Worm (Caenorhabditis elegans) whole organism, L1 larva: ENCODE data around the gene nspc-20.
A peak's percentile ranks its signal among the peaks of the same experiment; 100 is the strongest.

Experiments
- F16B12.6 ChIP-seq: fragments of 150-350 bp; optimal IDR thresholded peaks from 2 replicates; lab custom pipeline; 2014; ENCODE audit warnings: missing biosample characterization, missing genetic modification characterization
- aha-1 ChIP-seq: fragments of 150-350 bp; optimal IDR thresholded peaks from 2 replicates; lab custom pipeline; 2014; ENCODE audit warnings: missing biosample characterization, missing genetic modification characterization
- aly-2 ChIP-seq: fragments of 150-350 bp; optimal IDR thresholded peaks from 2 replicates; lab custom pipeline; 2014; ENCODE audit warnings: missing biosample characterization, missing genetic modification characterization
- ama-1 ChIP-seq: fragments of 150-350 bp; optimal IDR thresholded peaks from 2 replicates; lab custom pipeline; 2014
- blmp-1 ChIP-seq: fragments of 150-350 bp; optimal IDR thresholded peaks from 2 replicates; lab custom pipeline; 2014; ENCODE audit warnings: missing biosample characterization, missing genetic modification characterization
- ceh-82 ChIP-seq, 3 experiments: fragments of 150-350 bp in 1 of 3; sonication (generic microtip) in 2 of 3; optimal IDR thresholded peaks; 2 replicates each; lab custom pipeline; 2014 to 2017; ENCODE audit warnings: missing biosample characterization in 3 of 3, missing genetic modification characterization in 3 of 3
- ceh-88 ChIP-seq: fragments of 200-800 bp; sonication (Bioruptor generic); IDR thresholded peaks from 2 replicates; pipeline ENCODE4 v1.3.6; 2022; ENCODE audit warnings: missing genetic modification characterization, missing compliant biosample characterization
- ceh-90 ChIP-seq: sonication (generic microtip); optimal IDR thresholded peaks from 2 replicates; lab custom pipeline; 2016; ENCODE audit warnings: missing genetic modification characterization, missing compliant biosample characterization
- dpl-1 ChIP-seq, 3 experiments: fragments of 150-350 bp in 2 of 3; sonication (generic microtip) in 1 of 3; optimal IDR thresholded peaks; 2 replicates each; lab custom pipeline; 2014 to 2017; ENCODE audit warnings: missing biosample characterization in 3 of 3, missing genetic modification characterization in 3 of 3, missing genetic modification reagents in 3 of 3
- efl-1 ChIP-seq, 4 experiments: fragments of 150-350 bp; optimal IDR thresholded peaks in 3 of 4; peaks in 1 of 4; 1 replicate in 1 of 4; 2 replicates in 3 of 4; lab custom pipeline; 2014; ENCODE audit warnings: missing biosample characterization in 2 of 4, missing genetic modification characterization in 2 of 4, missing genetic modification reagents in 2 of 4
- egl-13 ChIP-seq: sonication (generic microtip); optimal IDR thresholded peaks from 2 replicates; lab custom pipeline; 2016; ENCODE audit warnings: missing genotype, missing genetic modification reagents, missing genetic modification characterization, missing compliant biosample characterization
- egl-27 ChIP-seq, 2 experiments: fragments of 150-350 bp in 1 of 2; sonication (generic microtip); optimal IDR thresholded peaks; 3 replicates each; lab custom pipeline; 2017 to 2018; ENCODE audit warnings: missing biosample characterization in 2 of 2, missing genetic modification characterization in 2 of 2, missing genetic modification reagents in 2 of 2
- elt-3 ChIP-seq, 6 experiments: fragments of 150-350 bp in 1 of 6; sonication (generic microtip); optimal IDR thresholded peaks; 2 replicates each; lab custom pipeline; 2017 to 2018; ENCODE audit warnings: missing biosample characterization in 6 of 6, missing genetic modification characterization in 6 of 6, inconsistent platforms in 1 of 6
- ets-5 ChIP-seq: fragments of 200-800 bp; sonication (Bioruptor generic); IDR thresholded peaks from 2 replicates; pipeline ENCODE4 v1.3.6; 2022; ENCODE audit warnings: missing genetic modification characterization, missing compliant biosample characterization
- fkh-8 ChIP-seq: sonication (generic microtip); optimal IDR thresholded peaks from 2 replicates; lab custom pipeline; 2016; ENCODE audit warnings: mild to moderate bottlenecking, missing genetic modification characterization, missing compliant biosample characterization
- grh-1 ChIP-seq: fragments of 200-800 bp; sonication (Bioruptor generic); IDR thresholded peaks from 2 replicates; pipeline ENCODE4 v1.3.6; 2022; ENCODE audit warnings: missing genetic modification reagents, missing genetic modification characterization, missing compliant biosample characterization
- hlh-4 ChIP-seq: sonication (generic microtip); optimal IDR thresholded peaks from 2 replicates; lab custom pipeline; 2016; ENCODE audit warnings: mild to moderate bottlenecking, missing genetic modification characterization, missing compliant biosample characterization
- irx-1 ChIP-seq: sonication (generic microtip); optimal IDR thresholded peaks from 2 replicates; lab custom pipeline; 2016; ENCODE audit warnings: missing genetic modification characterization, missing compliant biosample characterization
- isw-1 ChIP-seq: fragments of 200-800 bp; sonication (Bioruptor generic); IDR thresholded peaks from 2 replicates; pipeline ENCODE4 v1.3.6; 2022; ENCODE audit warnings: missing genetic modification characterization, missing compliant biosample characterization
- lin-15B ChIP-seq: fragments of 150-350 bp; sonication (generic microtip); optimal IDR thresholded peaks from 3 replicates; lab custom pipeline; 2014; ENCODE audit warnings: missing biosample characterization, missing genetic modification characterization
- lin-35 ChIP-seq, 2 experiments: fragments of 150-350 bp; optimal IDR thresholded peaks; 2 replicates each; lab custom pipeline; 2014; ENCODE audit warnings: missing biosample characterization in 2 of 2, missing genetic modification characterization in 2 of 2, missing genetic modification reagents in 2 of 2
- lin-39 ChIP-seq: fragments of 150-350 bp; optimal IDR thresholded peaks from 2 replicates; lab custom pipeline; 2014; ENCODE audit warnings: missing biosample characterization, missing genetic modification reagents, missing genetic modification characterization
- lir-3 ChIP-seq: sonication (generic microtip); optimal IDR thresholded peaks from 2 replicates; lab custom pipeline; 2016; ENCODE audit warnings: mild to moderate bottlenecking, missing genetic modification characterization, moderate library complexity, missing compliant biosample characterization; ENCODE audit not compliant: poor library complexity
- lsy-2 ChIP-seq, 2 experiments: fragments of 150-350 bp; optimal IDR thresholded peaks; 2 replicates each; lab custom pipeline; 2014; ENCODE audit warnings: missing biosample characterization in 2 of 2, missing genetic modification characterization in 2 of 2
- mab-9 ChIP-seq: fragments of 200-800 bp; sonication (Bioruptor generic); IDR thresholded peaks from 2 replicates; pipeline ENCODE4 v1.3.6; 2022; ENCODE audit warnings: missing genetic modification reagents, missing genetic modification characterization, missing compliant biosample characterization
- mdl-1 ChIP-seq, 2 experiments: fragments of 150-350 bp; optimal IDR thresholded peaks; 2 replicates each; lab custom pipeline; 2014 to 2017; ENCODE audit warnings: missing biosample characterization in 2 of 2, missing genetic modification characterization in 2 of 2, inconsistent platforms in 1 of 2
- mef-2 ChIP-seq: fragments of 150-350 bp; optimal IDR thresholded peaks from 2 replicates; lab custom pipeline; 2014; ENCODE audit warnings: missing biosample characterization, missing genetic modification characterization
- mep-1 ChIP-seq: fragments of 150-350 bp; optimal IDR thresholded peaks from 2 replicates; lab custom pipeline; 2014; ENCODE audit warnings: missing biosample characterization, missing genetic modification characterization
- nhr-28 ChIP-seq: fragments of 150-350 bp; optimal IDR thresholded peaks from 2 replicates; lab custom pipeline; 2014; ENCODE audit warnings: missing biosample characterization, missing genetic modification characterization
- nhr-47 ChIP-seq: sonication (generic microtip); optimal IDR thresholded peaks from 2 replicates; lab custom pipeline; 2016; ENCODE audit warnings: mild to moderate bottlenecking, missing genetic modification characterization, moderate library complexity, missing compliant biosample characterization
- nhr-77 ChIP-seq: fragments of 150-350 bp; optimal IDR thresholded peaks from 2 replicates; lab custom pipeline; 2014; ENCODE audit warnings: missing biosample characterization, missing genetic modification characterization
- nhr-84 ChIP-seq: sonication (generic microtip); optimal IDR thresholded peaks from 2 replicates; lab custom pipeline; 2017; ENCODE audit warnings: missing biosample characterization, missing genetic modification characterization
- nhr-85 ChIP-seq: sonication (generic microtip); peaks from one replicate; lab custom pipeline; 2016; ENCODE audit warnings: missing genetic modification characterization, inconsistent platforms, missing compliant biosample characterization
- nhr-90 ChIP-seq: sonication (generic microtip); optimal IDR thresholded peaks from 2 replicates; lab custom pipeline; 2016; ENCODE audit warnings: mild to moderate bottlenecking, missing genetic modification characterization, missing compliant biosample characterization; ENCODE audit not compliant: poor library complexity
- pqm-1 ChIP-seq: sonication (generic microtip); optimal IDR thresholded peaks from 3 replicates; lab custom pipeline; 2017; ENCODE audit warnings: missing biosample characterization, missing genetic modification characterization
- rnt-1 ChIP-seq: sonication (generic microtip); optimal IDR thresholded peaks from 2 replicates; lab custom pipeline; 2016; ENCODE audit warnings: mild to moderate bottlenecking, missing genetic modification characterization, moderate library complexity, missing compliant biosample characterization
- skn-1 ChIP-seq: fragments of 150-350 bp; optimal IDR thresholded peaks from 2 replicates; lab custom pipeline; 2014; ENCODE audit warnings: missing biosample characterization, missing genetic modification characterization
- snpc-4 ChIP-seq: fragments of 150-350 bp; optimal IDR thresholded peaks from 2 replicates; lab custom pipeline; 2014; ENCODE audit warnings: missing biosample characterization, missing genetic modification characterization
- sup-37 ChIP-seq: fragments of 200-800 bp; sonication (Bioruptor generic); optimal IDR thresholded peaks from 2 replicates; lab custom pipeline; 2018; ENCODE audit warnings: mild to moderate bottlenecking, missing genetic modification characterization, missing compliant biosample characterization
- tbx-2 ChIP-seq: sonication (generic microtip); optimal IDR thresholded peaks from 2 replicates; lab custom pipeline; 2016; ENCODE audit warnings: missing genetic modification characterization, missing compliant biosample characterization
- tlp-1 ChIP-seq: fragments of 150-350 bp; optimal IDR thresholded peaks from 2 replicates; lab custom pipeline; 2014; ENCODE audit warnings: missing biosample characterization, missing genetic modification characterization
- unc-130 ChIP-seq: fragments of 150-350 bp; optimal IDR thresholded peaks from 2 replicates; lab custom pipeline; 2017; ENCODE audit warnings: missing biosample characterization, missing genetic modification characterization, inconsistent platforms
- unc-62 ChIP-seq: fragments of 150-350 bp; optimal IDR thresholded peaks from 2 replicates; lab custom pipeline; 2014; ENCODE audit warnings: missing biosample characterization, missing genetic modification reagents, missing genetic modification characterization
- unc-98 ChIP-seq: fragments of 200-800 bp; sonication (Bioruptor generic); IDR thresholded peaks from 2 replicates; pipeline ENCODE4 v1.3.6; 2022; ENCODE audit warnings: missing genetic modification characterization, missing compliant biosample characterization
- vab-15 ChIP-seq: sonication (generic microtip); optimal IDR thresholded peaks from 2 replicates; lab custom pipeline; 2017; ENCODE audit warnings: missing genotype, mild to moderate bottlenecking, missing genetic modification characterization, missing compliant biosample characterization
- zag-1 ChIP-seq: fragments of 150-350 bp; optimal IDR thresholded peaks from 2 replicates; lab custom pipeline; 2014; ENCODE audit warnings: missing biosample characterization, missing genetic modification characterization
- zip-4 ChIP-seq: fragments of 200-800 bp; sonication (Bioruptor generic); optimal IDR thresholded peaks from 2 replicates; lab custom pipeline; 2018; ENCODE audit warnings: mild to moderate bottlenecking, missing genetic modification characterization, moderate library complexity, missing compliant biosample characterization
- ztf-4 ChIP-seq: fragments of 150-350 bp; optimal IDR thresholded peaks from 2 replicates; lab custom pipeline; 2014; ENCODE audit warnings: missing biosample characterization, missing genetic modification characterization

Gene nspc-20

DNA sequence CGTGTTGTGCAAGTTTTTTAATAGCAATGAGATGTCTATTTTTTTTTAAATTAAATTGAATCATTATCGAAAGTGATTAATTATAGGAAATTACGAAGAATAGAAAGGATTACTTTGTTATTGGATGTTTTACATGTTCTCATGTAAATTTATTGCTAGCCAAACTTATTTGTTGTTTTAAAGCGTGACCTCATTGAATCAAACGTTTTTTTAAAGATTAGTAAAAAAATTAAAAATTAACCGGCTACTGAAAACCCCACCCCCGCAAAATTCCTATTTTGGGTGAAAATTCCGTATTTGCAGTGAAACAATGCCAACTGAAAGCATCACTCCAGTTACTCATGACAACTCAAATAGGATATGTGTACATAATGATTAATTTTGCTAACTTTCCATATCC is 45.2 kb downstream of the nspc-20 start, which contains the start of gene M163.8:
Gene M163.8, plus strand, starts transcription at position 301 of the 400 bp plus-strand sequence.
- no peak for TF ChIP-seq nhr-77 (tag; lab: Kevin White, UChicago)
- TF ChIP-seq nhr-85, result peak; percentile 21

DNA sequence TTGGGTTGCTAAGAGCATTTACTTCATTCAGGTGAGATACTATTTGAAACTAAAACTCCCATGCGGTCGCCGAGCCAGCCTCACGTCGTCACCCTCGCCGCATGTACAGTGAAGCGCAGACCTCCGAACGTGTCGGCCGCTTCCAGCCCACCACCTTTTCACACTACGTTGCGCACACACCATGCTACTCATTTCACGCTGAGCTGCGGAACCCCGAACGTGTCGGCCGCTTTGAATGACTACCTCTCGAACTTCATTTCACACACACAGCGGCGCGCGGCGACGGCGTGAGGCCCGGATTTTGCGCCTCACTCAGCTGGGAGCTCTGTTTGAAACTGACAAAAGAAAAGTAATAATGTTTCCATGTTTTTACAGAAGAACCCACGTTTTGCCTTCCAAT is 48.4 kb downstream of the nspc-20 start:
- no peak for TF ChIP-seq aly-2
- peak; percentile 77 for TF ChIP-seq snpc-4 (tag; lab: Kevin White, UChicago)
- TF ChIP-seq ceh-88 (GFP tag; lab: Robert Waterston, UW), result no peak
- TF ChIP-seq lin-15B (tag; lab: Kevin White, UChicago), result no peak
- TF ChIP-seq mab-9, result no peak
- TF ChIP-seq blmp-1, result no peak
- TF ChIP-seq dpl-1 (GFP tag; optimal IDR thresholded peaks at IDR 0.05; lab: Kevin White, UChicago), result no peak
- TF ChIP-seq nhr-84 (tag; lab: Kevin White, UChicago), result no peak
- no peak for TF ChIP-seq lin-39

DNA sequence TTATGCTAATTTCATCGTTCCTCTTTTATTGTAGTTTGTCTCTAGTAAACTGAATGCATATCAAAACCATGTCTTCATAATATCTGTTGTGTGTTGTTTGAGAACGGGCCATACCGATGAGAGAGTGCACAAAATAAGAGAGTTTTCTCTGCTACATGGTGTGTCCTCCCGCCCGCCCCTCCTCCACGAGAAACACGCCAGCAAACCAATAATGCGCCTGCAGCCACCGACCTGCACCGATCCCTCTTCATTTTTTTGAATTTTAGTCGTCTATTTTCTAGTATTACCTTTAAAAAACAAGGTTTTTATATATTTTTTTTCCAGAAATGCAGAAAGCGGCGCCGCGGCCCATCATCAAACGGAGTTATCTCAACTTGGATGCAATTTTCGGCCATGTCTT is 49.8 kb downstream of the nspc-20 start, which contains the start of gene gfi-3:
Gene gfi-3, plus strand, starts transcription at position 325 of the 400 bp plus-strand sequence.
- TF ChIP-seq unc-130 (peak; percentile 51), lsy-2 (tag; optimal IDR thresholded peaks at IDR 0.05; lab: Kevin White, UChicago) (peak; percentile 79 to 86), aly-2 (no peak), ceh-82 (tag; optimal IDR thresholded peaks at IDR 0.05; lab: Kevin White, UChicago) (peak; percentile 73 to 80 (median 79)), aha-1 (tag; lab: Kevin White, UChicago) (peak; percentile 42), nhr-47 (tag; lab: Kevin White, UChicago) (peak; percentile 89), isw-1 (GFP tag; lab: Robert Waterston, UW) (peak; percentile 64), pqm-1 (tag; lab: Kevin White, UChicago) (no peak), ceh-90 (tag; lab: Kevin White, UChicago) (no peak), irx-1 (tag; lab: Kevin White, UChicago) (peak; percentile 72), unc-62 (GFP tag; lab: Kevin White, UChicago) (no peak), vab-15 (no peak), ztf-4 (tag; lab: Kevin White, UChicago) (peak; percentile 57), zip-4 (peak; percentile 51), lir-3 (tag; lab: Kevin White, UChicago) (peak; percentile 44), nhr-84 (tag; lab: Kevin White, UChicago) (no peak), ets-5 (GFP tag; lab: Robert Waterston, UW) (no peak), elt-3 (tag; optimal IDR thresholded peaks at IDR 0.05; lab: Kevin White, UChicago) (peak in 3 of 6 experiments; percentile 7 to 74 (median 43)), nhr-90 (tag; lab: Kevin White, UChicago) (peak; percentile 88), egl-27 (tag; optimal IDR thresholded peaks at IDR 0.05; lab: Kevin White, UChicago) (no peak), tlp-1 (no peak), nhr-28 (tag; lab: Kevin White, UChicago) (no peak), nhr-85 (peak; percentile 92), snpc-4 (tag; lab: Kevin White, UChicago) (peak; percentile 89), grh-1 (GFP tag; lab: Robert Waterston, UW) (peak; percentile 84), F16B12.6 (tag; lab: Kevin White, UChicago) (peak; percentile 33), lin-35 (GFP tag; optimal IDR thresholded peaks at IDR 0.05; lab: Kevin White, UChicago) (peak; percentile 72 to 86), mep-1 (tag; lab: Kevin White, UChicago) (peak; percentile 75), mef-2 (tag; lab: Kevin White, UChicago) (no peak), zag-1 (tag; lab: Kevin White, UChicago) (no peak), skn-1 (peak; percentile 60), hlh-4 (tag; lab: Kevin White, UChicago) (no peak), egl-13 (tag; lab: Kevin White, UChicago) (no peak), nhr-77 (tag; lab: Kevin White, UChicago) (peak; percentile 65), fkh-8 (tag; lab: Kevin White, UChicago) (peak; percentile 49), unc-98 (GFP tag; lab: Robert Waterston, UW) (no peak), mdl-1 (tag; optimal IDR thresholded peaks at IDR 0.05; lab: Kevin White, UChicago) (peak in 1 of 2 experiments; percentile 63), efl-1 (optimal IDR thresholded peaks at IDR 0.05; lab: Kevin White, UChicago) (peak; percentile 66 to 74), efl-1 (GFP tag; optimal IDR thresholded peaks at IDR 0.05 in 1 of 2; lab: Kevin White, UChicago) (peak; percentile 58 to 97), sup-37 (peak; percentile 57), tbx-2 (peak; percentile 89), ama-1 (lab: Kevin White, UChicago) (no peak), dpl-1 (GFP tag; optimal IDR thresholded peaks at IDR 0.05; lab: Kevin White, UChicago) (peak; percentile 68 to 79 (median 74)), rnt-1 (peak; percentile 91), mab-9 (peak; percentile 54; the same call in 1 of the 2 replicates)
